Worm (Caenorhabditis elegans): ENCODE results near the gene srp-6.

srp-6 gene

ce11 chrV:7374090-7374489, 11.8 kb downstream of the srp-6 start, which contains the start of gene srx-56:
TSS of gene srx-56 (plus strand) at chrV:7374390.
- no peak for TF ChIP-seq ceh-91 (GFP tag; IDR thresholded peaks at IDR 0.05)

DNA sequence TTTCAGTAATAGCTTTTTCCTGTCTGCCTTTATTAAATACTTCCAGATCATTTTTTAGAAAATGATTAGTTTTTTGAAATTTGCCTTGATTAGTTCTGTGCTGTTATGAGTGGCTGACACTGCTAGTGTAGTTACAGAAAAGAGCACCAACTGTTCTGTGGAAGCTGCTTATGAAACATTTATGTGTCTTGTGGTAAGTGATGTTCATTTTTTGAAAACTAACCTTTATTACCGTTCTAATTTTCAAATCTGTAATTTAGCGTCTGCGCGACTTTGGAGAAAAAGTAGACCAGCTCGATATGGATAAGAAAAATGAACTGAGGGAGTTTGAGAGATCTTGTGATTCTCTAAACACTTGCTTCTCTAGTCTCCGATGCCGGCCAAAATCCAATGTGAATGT, 16.3 kb downstream of the srp-6 start, which contains the start of gene srj-14:
TSS of gene srj-14 (plus strand) at position 131 of the 400 bp plus-strand sequence.
- TF ChIP-seq F10E7.11 (tag; optimal IDR thresholded peaks at IDR 0.05) (no peak), lin-26 (GFP tag; IDR thresholded peaks at IDR 0.05) (no peak), hsf-1 (GFP tag; IDR thresholded peaks at IDR 0.05) (no peak), ceh-27 (GFP tag; optimal IDR thresholded peaks at IDR 0.05) (no peak), pha-4 (tag; optimal IDR thresholded peaks at IDR 0.05) (no peak), zfh-2 (GFP tag; conservative IDR thresholded peaks at IDR 0.05) (no peak), ccch-3 (GFP tag; optimal IDR thresholded peaks at IDR 0.05) (no peak), akir-1 (GFP tag; optimal IDR thresholded peaks at IDR 0.05) (no peak), lin-40 (tag; optimal IDR thresholded peaks at IDR 0.05) (no peak), chd-7 (tag; optimal IDR thresholded peaks at IDR 0.05) (no peak), mxl-1 (tag; optimal IDR thresholded peaks at IDR 0.05) (no peak), cebp-1 (GFP tag; IDR thresholded peaks at IDR 0.05) (no peak), cebp-1 (tag; optimal IDR thresholded peaks at IDR 0.05) (no peak), sptf-2 (GFP tag; optimal IDR thresholded peaks at IDR 0.05) (no peak), Y56A3A.18 (GFP tag; IDR thresholded peaks at IDR 0.05) (no peak), mes-4 (tag; optimal IDR thresholded peaks at IDR 0.05) (no peak), Y53G8AR.9 (GFP tag; conservative IDR thresholded peaks at IDR 0.05) (no peak), fkh-3 (tag; optimal IDR thresholded peaks at IDR 0.05) (no peak), somi-1 (GFP tag; optimal IDR thresholded peaks at IDR 0.05) (no peak), ceh-40 (GFP tag; IDR thresholded peaks at IDR 0.05) (no peak)

ce11 chrV:7364951-7365350, 21.0 kb downstream of the srp-6 start, which contains the start of gene exc-13:
TSS of gene exc-13 (plus strand) at chrV:7365251.
- no peak for TF ChIP-seq akir-1 (GFP tag; optimal IDR thresholded peaks at IDR 0.05)
- no peak for TF ChIP-seq hmg-20 (GFP tag; IDR thresholded peaks at IDR 0.05)
- TF ChIP-seq somi-1 (GFP tag; optimal IDR thresholded peaks at IDR 0.05), result no peak
- TF ChIP-seq nhr-80 (tag; optimal IDR thresholded peaks at IDR 0.05), result no peak
- TF ChIP-seq snpc-1.1 (tag; optimal IDR thresholded peaks at IDR 0.05; ENCODE audit: insufficient read depth), result no peak
- no peak for TF ChIP-seq pha-4 (tag; optimal IDR thresholded peaks at IDR 0.05)
- no peak for TF ChIP-seq ZK185.1 (tag; optimal IDR thresholded peaks at IDR 0.05; ENCODE audit: poor library complexity, severe bottlenecking)
- no peak for TF ChIP-seq ztf-28 (GFP tag; IDR thresholded peaks at IDR 0.05)
- no peak for TF ChIP-seq nfya-1 (tag; optimal IDR thresholded peaks at IDR 0.05; ENCODE audit: borderline replicate concordance, insufficient read depth)
- TF ChIP-seq pbrm-1 (GFP tag; IDR thresholded peaks at IDR 0.05), result no peak
- no peak for TF ChIP-seq ztf-26 (tag; optimal IDR thresholded peaks at IDR 0.05)
- TF ChIP-seq madf-6 (GFP tag; IDR thresholded peaks at IDR 0.05), result no peak
- TF ChIP-seq madf-8 (GFP tag; conservative IDR thresholded peaks at IDR 0.05), result no peak
- TF ChIP-seq lin-54 (GFP tag; optimal IDR thresholded peaks at IDR 0.05), result no peak

- TF ChIP-seq mcd-1 (GFP tag; IDR thresholded peaks at IDR 0.05) (no peak), bed-1 (GFP tag; IDR thresholded peaks at IDR 0.05) (no peak), tbp1 (GFP tag; optimal IDR thresholded peaks at IDR 0.05) (no peak), nhr-80 (tag; optimal IDR thresholded peaks at IDR 0.05) (peak; percentile 59)
Observed at ce11 chrV:7364059-7364458, 21.8 kb downstream of the srp-6 start, which contains the start of gene cyp-35A2. TSS of gene cyp-35A2 (minus strand) at chrV:7364182.

Data from whole organism, young adult.